Worm (Caenorhabditis elegans): Measurements from ENCODE around the gene M02F4.1.

M02F4.1 gene

ce11 chrX:2996976-2997399 is 31.9 kb downstream of the M02F4.1 start:
- TF ChIP-seq R02D3.7 (tag; optimal IDR thresholded peaks at IDR 0.05) (peak; percentile 85), unc-55 (GFP tag; optimal IDR thresholded peaks at IDR 0.05) (peak; percentile 100), lsy-2 (tag; optimal IDR thresholded peaks at IDR 0.05) (peak; percentile 96 to 98), nhr-77 (tag; optimal IDR thresholded peaks at IDR 0.05) (peak; percentile 98), nhr-237 (tag; optimal IDR thresholded peaks at IDR 0.05) (peak; percentile 98), ceh-82 (tag; optimal IDR thresholded peaks at IDR 0.05) (peak; percentile 95), nhr-12 (tag; optimal IDR thresholded peaks at IDR 0.05) (peak; percentile 68), nhr-129 (tag; optimal IDR thresholded peaks at IDR 0.05) (peak; percentile 99), sma-3 (GFP tag; optimal IDR thresholded peaks at IDR 0.05) (peak; percentile 98), unc-39 (tag; optimal IDR thresholded peaks at IDR 0.05) (peak; percentile 91), snpc-4 (tag; optimal IDR thresholded peaks at IDR 0.05) (peak; percentile 91), lin-11 (tag; optimal IDR thresholded peaks at IDR 0.05) (peak; percentile 76), egl-27 (tag; optimal IDR thresholded peaks at IDR 0.05) (peak; percentile 97), nhr-6 (tag; optimal IDR thresholded peaks at IDR 0.05) (peak; percentile 99), C34F6.9 (tag; optimal IDR thresholded peaks at IDR 0.05) (peak; percentile 99), nhr-25 (tag; optimal IDR thresholded peaks at IDR 0.05) (peak; percentile 99), crh-2 (tag; optimal IDR thresholded peaks at IDR 0.05) (peak; percentile 100), unc-62 (GFP tag; optimal IDR thresholded peaks at IDR 0.05) (peak; percentile 90), lin-13 (GFP tag; optimal IDR thresholded peaks at IDR 0.05) (peak; percentile 99), skn-1 (tag; optimal IDR thresholded peaks at IDR 0.05) (peak; percentile 96), ztf-11 (tag; optimal IDR thresholded peaks at IDR 0.05) (peak; percentile 82), ceh-16 (tag; optimal IDR thresholded peaks at IDR 0.05) (peak; percentile 88), nhr-21 (tag; optimal IDR thresholded peaks at IDR 0.05) (peak; percentile 100), ama-1 (optimal IDR thresholded peaks at IDR 0.05) (no peak), blmp-1 (tag; optimal IDR thresholded peaks at IDR 0.05; ENCODE audit: insufficient read depth) (peak; percentile 75), mab-5 (tag; optimal IDR thresholded peaks at IDR 0.05) (peak; percentile 98), ztf-4 (tag; optimal IDR thresholded peaks at IDR 0.05) (peak; percentile 95), mdl-1 (tag; optimal IDR thresholded peaks at IDR 0.05) (peak; percentile 89 to 96), lin-39 (tag; optimal IDR thresholded peaks at IDR 0.05) (peak; percentile 96), zag-1 (tag; optimal IDR thresholded peaks at IDR 0.05) (peak; percentile 99), nhr-11 (tag; optimal IDR thresholded peaks at IDR 0.05) (peak; percentile 89), elt-1 (tag; optimal IDR thresholded peaks at IDR 0.05) (no peak), nhr-23 (tag; optimal IDR thresholded peaks at IDR 0.05) (no peak), ztf-1 (GFP tag; conservative IDR thresholded peaks at IDR 0.05) (no peak), fos-1 (tag; optimal IDR thresholded peaks at IDR 0.05) (peak; percentile 99), elt-3 (tag; optimal IDR thresholded peaks at IDR 0.05) (peak; percentile 55), F13H6.1 (tag; optimal IDR thresholded peaks at IDR 0.05) (peak; percentile 99), peb-1 (tag; optimal IDR thresholded peaks at IDR 0.05) (peak; percentile 79), Y55F3AM.14 (GFP tag; optimal IDR thresholded peaks at IDR 0.05) (peak; percentile 95), alr-1 (tag; optimal IDR thresholded peaks at IDR 0.05) (peak; percentile 77), nhr-10 (tag; optimal IDR thresholded peaks at IDR 0.05) (peak; percentile 98), gmeb-1 (tag; optimal IDR thresholded peaks at IDR 0.05) (peak; percentile 93), sma-9 (GFP tag; optimal IDR thresholded peaks at IDR 0.05) (peak; percentile 98), sma-9 (tag; optimal IDR thresholded peaks at IDR 0.05) (peak; percentile 9), mbf-1 (tag; optimal IDR thresholded peaks at IDR 0.05) (peak; percentile 84), dmd-4 (tag; optimal IDR thresholded peaks at IDR 0.05) (peak; percentile 85), ZK546.5 (tag; optimal IDR thresholded peaks at IDR 0.05) (peak; percentile 81), sem-4 (tag; optimal IDR thresholded peaks at IDR 0.05) (peak; percentile 98), aly-2 (tag; optimal IDR thresholded peaks at IDR 0.05) (peak; percentile 65)

Measured in whole organism, L2 larva.